Fruit fly (Drosophila melanogaster) whole organism, adult: ENCODE data around the gene CG17648.

Source experiments
- CG11617 ChIP-seq: fragments of 200-800 bp; sonication (Bioruptor generic); optimal IDR thresholded peaks from 2 replicates; lab custom pipeline; 2017; ENCODE audit warnings: mild to moderate bottlenecking, missing biosample characterization, missing genetic modification reagents, missing genetic modification characterization
- CG12768 ChIP-seq: fragments of 200-800 bp; sonication (Bioruptor generic); optimal IDR thresholded peaks from 2 replicates; lab custom pipeline; 2017; ENCODE audit warnings: missing biosample characterization, missing genetic modification characterization, mild to moderate bottlenecking, moderate library complexity, missing genetic modification reagents
- CG14711 ChIP-seq: fragments of 200-800 bp; sonication (Bioruptor generic); optimal IDR thresholded peaks from 2 replicates; lab custom pipeline; 2018; ENCODE audit warnings: missing biosample characterization, mild to moderate bottlenecking, missing genetic modification characterization, moderate library complexity
- CG1620 ChIP-seq: fragments of 200-800 bp; sonication (Bioruptor generic); optimal IDR thresholded peaks from 2 replicates; lab custom pipeline; 2016; ENCODE audit warnings: missing biosample characterization, missing genetic modification characterization
- CG33017 ChIP-seq: fragments of 200-800 bp; sonication (Bioruptor generic); optimal IDR thresholded peaks from 2 replicates; lab custom pipeline; 2018; ENCODE audit warnings: missing biosample characterization, mild to moderate bottlenecking, missing genetic modification characterization, moderate library complexity
- CG5204 ChIP-seq: fragments of 200-800 bp; sonication (Bioruptor generic); optimal IDR thresholded peaks from 2 replicates; lab custom pipeline; 2016; ENCODE audit warnings: missing biosample characterization, missing genetic modification characterization
- CG7045 ChIP-seq: fragments of 200-800 bp; sonication (Bioruptor generic); optimal IDR thresholded peaks from 2 replicates; lab custom pipeline; 2017; ENCODE audit warnings: missing biosample characterization, mild to moderate bottlenecking, missing genetic modification characterization
- CG7101 ChIP-seq: fragments of 200-800 bp; sonication (Bioruptor generic); optimal IDR thresholded peaks from 2 replicates; lab custom pipeline; 2018; ENCODE audit warnings: missing biosample characterization, mild to moderate bottlenecking, missing genetic modification characterization, moderate library complexity
- Clk ChIP-seq: fragments of 200-800 bp; sonication (Bioruptor generic); optimal IDR thresholded peaks from 2 replicates; lab custom pipeline; 2017; ENCODE audit warnings: missing biosample characterization, missing genetic modification characterization
- Crg-1 ChIP-seq: fragments of 200-800 bp; sonication (Bioruptor generic); optimal IDR thresholded peaks from 2 replicates; lab custom pipeline; 2016; ENCODE audit warnings: missing biosample characterization, missing genetic modification characterization
- Hr96 ChIP-seq: fragments of 200-800 bp; sonication (Bioruptor generic); optimal IDR thresholded peaks from 2 replicates; lab custom pipeline; 2016; ENCODE audit warnings: missing biosample characterization, missing genetic modification characterization
- Mnt ChIP-seq: fragments of 200-800 bp; sonication (Bioruptor generic); optimal IDR thresholded peaks from 2 replicates; lab custom pipeline; 2016; ENCODE audit warnings: missing biosample characterization, mild to moderate bottlenecking, missing genetic modification characterization
- bab1 ChIP-seq: fragments of 200-800 bp; sonication (Bioruptor generic); optimal IDR thresholded peaks from 3 replicates; lab custom pipeline; 2019; ENCODE audit warnings: missing biosample characterization, mild to moderate bottlenecking, missing genetic modification characterization, moderate library complexity
- cic ChIP-seq: fragments of 200-800 bp; sonication (Bioruptor generic); optimal IDR thresholded peaks from 2 replicates; lab custom pipeline; 2017; ENCODE audit warnings: missing biosample characterization, mild to moderate bottlenecking, missing genetic modification characterization, moderate library complexity
- cnc ChIP-seq, 2 experiments: fragments of >200 bp; optimal IDR thresholded peaks; 2 replicates each; lab custom pipeline; 2017
- kay ChIP-seq: fragments of 200-800 bp; sonication (Bioruptor generic); peaks from one replicate; lab custom pipeline; 2016; ENCODE audit warnings: missing biosample characterization, missing genetic modification characterization, borderline replicate concordance
- ovo ChIP-seq: fragments of 200-800 bp; sonication (Bioruptor generic); optimal IDR thresholded peaks from 2 replicates; lab custom pipeline; 2016; ENCODE audit warnings: missing biosample characterization, missing genetic modification characterization
- pad ChIP-seq: fragments of 200-800 bp; sonication (Bioruptor generic); optimal IDR thresholded peaks from 3 replicates; lab custom pipeline; 2017; ENCODE audit warnings: missing biosample characterization, missing genetic modification characterization, mild to moderate bottlenecking, moderate library complexity, missing genetic modification reagents
- tj ChIP-seq: fragments of 200-800 bp; sonication (Bioruptor generic); optimal IDR thresholded peaks from 3 replicates; lab custom pipeline; 2017; ENCODE audit warnings: missing biosample characterization, mild to moderate bottlenecking, missing genetic modification characterization, moderate library complexity
- toe ChIP-seq: fragments of 200-800 bp; sonication (Bioruptor generic); optimal IDR thresholded peaks from 2 replicates; lab custom pipeline; 2016; ENCODE audit warnings: missing biosample characterization, missing genetic modification characterization

CG17648 gene

dm6 chr2L:1723937-1724591 lies 28.0 kb upstream of the CG17648 start, which contains the start of gene Rim2:
TSS of gene Rim2 (minus strand) at chr2L:1724388.
- TF ChIP-seq bab1 (GFP tag; lab: Kevin White, UChicago) (peak; percentile 60), CG5204 (GFP tag; lab: Kevin White, UChicago) (no peak), CG12768 (GFP tag; lab: Kevin White, UChicago) (peak; percentile 24), CG11617 (GFP tag; lab: Kevin White, UChicago) (peak; percentile 46), CG14711 (tag; lab: Kevin White, UChicago) (no peak), Crg-1 (GFP tag; lab: Kevin White, UChicago) (peak; percentile 2), toe (no peak), CG7101 (tag; lab: Kevin White, UChicago) (peak; percentile 93), cnc (optimal IDR thresholded peaks at IDR 0.05; lab: Kevin White, UChicago) (no peak), tj (GFP tag; lab: Kevin White, UChicago) (no peak), Clk (GFP tag; lab: Kevin White, UChicago) (no peak), CG33017 (tag; lab: Kevin White, UChicago) (peak; percentile 29), pad (GFP tag; lab: Kevin White, UChicago) (peak; percentile 42), Mnt (GFP tag; lab: Kevin White, UChicago) (peak; percentile 60), cic (GFP tag; lab: Kevin White, UChicago) (peak; percentile 76), CG1620 (GFP tag; lab: Kevin White, UChicago) (peak; percentile 45)

DNA sequence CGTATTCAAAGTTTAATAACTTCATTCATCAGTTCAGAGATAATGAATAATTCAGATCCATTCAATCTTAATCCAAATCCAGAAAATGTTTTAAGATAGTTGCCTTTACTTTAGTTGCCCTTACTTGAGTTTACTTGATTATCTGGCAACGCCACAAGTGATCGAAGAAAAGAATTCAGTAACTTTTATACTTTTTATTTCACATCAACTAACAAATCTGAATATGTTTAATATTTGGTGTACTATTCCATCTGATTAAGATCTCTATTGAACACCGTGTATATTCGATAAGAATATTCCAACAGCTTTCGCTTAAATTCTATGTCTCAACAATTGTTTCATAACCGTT lies 27.5 kb upstream of the CG17648 start:
- TF ChIP-seq kay (GFP tag; lab: Kevin White, UChicago) (peak; percentile 93), CG11617 (GFP tag; lab: Kevin White, UChicago) (no peak)

DNA sequence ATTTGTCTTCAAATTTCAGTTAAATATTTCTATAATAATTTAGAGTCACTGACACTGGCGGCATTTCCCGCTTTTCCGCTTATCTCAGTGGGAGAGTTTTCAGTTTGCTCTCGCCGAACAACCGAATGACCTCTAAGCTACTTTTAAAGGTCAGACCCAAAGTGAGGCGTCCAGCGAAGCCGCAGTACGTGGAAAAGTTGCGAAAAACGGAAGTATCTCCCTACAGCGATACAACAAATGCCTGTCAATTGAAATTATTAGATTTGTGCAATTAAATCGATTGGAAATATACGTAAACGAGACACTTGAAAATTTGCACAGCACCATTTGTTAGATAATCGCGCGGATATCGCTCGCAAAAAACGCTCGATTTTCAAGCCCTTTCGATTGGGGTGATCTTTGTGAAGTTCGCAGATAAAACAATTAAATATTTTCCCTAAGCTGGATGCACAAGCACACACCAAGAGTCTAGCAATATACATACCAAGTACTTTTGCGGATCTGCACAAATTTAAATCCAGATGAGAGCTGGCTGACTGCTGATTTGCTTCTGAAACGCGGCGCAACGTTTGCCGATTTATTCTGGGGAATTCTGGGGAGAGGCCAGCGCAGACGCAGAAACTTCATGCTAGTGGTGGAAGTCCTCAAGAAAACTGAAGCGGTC lies 24.8 kb upstream of the CG17648 start:
- peak; percentile 94 for TF ChIP-seq pad (GFP tag; lab: Kevin White, UChicago)
- no peak for TF ChIP-seq CG7045 (GFP tag; lab: Kevin White, UChicago)
- no peak for TF ChIP-seq CG12768 (GFP tag; lab: Kevin White, UChicago)

DNA sequence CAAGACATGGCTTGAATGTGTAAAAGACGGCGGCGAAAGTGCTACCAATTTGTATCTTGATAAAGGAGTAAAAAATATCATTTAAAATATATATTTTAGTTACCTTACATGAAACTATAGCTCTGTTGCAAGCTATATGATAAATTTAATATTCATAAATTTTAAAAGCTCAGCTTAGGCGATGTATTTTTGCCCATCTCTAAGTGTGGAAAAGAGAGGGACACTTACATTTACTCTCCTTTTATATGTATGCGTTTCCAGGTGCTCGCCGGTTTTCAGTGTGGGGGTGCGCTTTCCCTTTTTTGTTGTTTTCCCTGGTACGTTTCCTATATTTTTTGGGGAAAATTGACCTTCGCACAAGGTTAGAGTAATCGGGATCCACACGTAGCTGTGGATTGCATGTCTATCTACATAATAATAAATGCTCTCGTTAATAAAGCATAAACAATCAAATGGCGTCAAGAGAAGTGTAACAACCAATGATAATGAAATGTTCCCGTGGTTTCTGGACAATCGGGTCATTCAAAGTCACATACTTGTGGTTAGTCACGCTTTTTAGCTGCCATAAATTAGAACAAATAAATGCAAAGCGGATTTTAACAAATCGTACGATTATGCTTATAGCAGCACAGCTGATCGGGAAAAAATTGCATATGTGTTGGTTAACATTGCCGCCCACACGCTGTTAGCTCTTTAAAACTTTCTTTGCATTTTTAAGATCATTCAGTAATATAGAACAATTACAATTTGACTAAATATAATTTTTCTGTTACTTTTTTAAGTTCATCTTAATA lies 24.1 kb upstream of the CG17648 start:
- TF ChIP-seq CG7101 (tag; lab: Kevin White, UChicago) (peak; percentile 99), CG5204 (GFP tag; lab: Kevin White, UChicago) (peak; percentile 99), CG12768 (GFP tag; lab: Kevin White, UChicago) (peak; percentile 99), cic (GFP tag; lab: Kevin White, UChicago) (peak; percentile 97), Clk (GFP tag; lab: Kevin White, UChicago) (peak; percentile 98), toe (peak; percentile 98), CG1620 (GFP tag; lab: Kevin White, UChicago) (peak; percentile 94), CG11617 (GFP tag; lab: Kevin White, UChicago) (peak; percentile 100), bab1 (GFP tag; lab: Kevin White, UChicago) (peak; percentile 99), Mnt (GFP tag; lab: Kevin White, UChicago) (peak; percentile 97), CG33017 (tag; lab: Kevin White, UChicago) (peak; percentile 99), CG7045 (GFP tag; lab: Kevin White, UChicago) (peak; percentile 99), cnc (optimal IDR thresholded peaks at IDR 0.05; lab: Kevin White, UChicago) (no peak), CG14711 (tag; lab: Kevin White, UChicago) (peak; percentile 90), kay (GFP tag; lab: Kevin White, UChicago) (peak; percentile 99), Crg-1 (GFP tag; lab: Kevin White, UChicago) (peak; percentile 98), ovo (peak; percentile 99), Hr96 (GFP tag; lab: Kevin White, UChicago) (peak; percentile 96), tj (GFP tag; lab: Kevin White, UChicago) (peak; percentile 95), pad (GFP tag; lab: Kevin White, UChicago) (peak; percentile 45)

DNA sequence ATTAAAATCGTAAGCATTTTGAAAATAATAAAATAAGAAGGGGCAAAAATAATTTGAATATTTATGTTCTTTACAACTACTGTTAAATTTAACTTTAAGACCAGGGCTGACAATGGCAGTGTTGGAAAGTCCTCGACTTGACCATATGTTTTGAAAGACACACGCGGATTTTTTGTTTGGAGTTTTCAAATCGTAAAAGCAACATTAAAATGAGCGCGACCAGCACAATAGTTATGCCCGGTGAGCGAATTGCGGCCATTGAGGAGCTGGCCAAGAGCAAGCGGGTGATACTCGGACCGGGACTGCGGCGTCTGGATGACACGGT lies 23.5 kb upstream of the CG17648 start, which contains the start of gene Rrp40:
Rrp40 (plus strand) TSS at position 113 of the 325 bp plus-strand sequence.
- TF ChIP-seq cic (GFP tag; lab: Kevin White, UChicago) (no peak), tj (GFP tag; lab: Kevin White, UChicago) (no peak), kay (GFP tag; lab: Kevin White, UChicago) (peak; percentile 25), pad (GFP tag; lab: Kevin White, UChicago) (peak; percentile 0), CG12768 (GFP tag; lab: Kevin White, UChicago) (no peak), CG11617 (GFP tag; lab: Kevin White, UChicago) (no peak), Clk (GFP tag; lab: Kevin White, UChicago) (no peak), cnc (optimal IDR thresholded peaks at IDR 0.05; lab: Kevin White, UChicago) (no peak), CG1620 (GFP tag; lab: Kevin White, UChicago) (no peak), bab1 (GFP tag; lab: Kevin White, UChicago) (no peak), Hr96 (GFP tag; lab: Kevin White, UChicago) (no peak), CG33017 (tag; lab: Kevin White, UChicago) (peak; percentile 47), Crg-1 (GFP tag; lab: Kevin White, UChicago) (no peak), toe (no peak), CG7101 (tag; lab: Kevin White, UChicago) (no peak), Mnt (GFP tag; lab: Kevin White, UChicago) (peak; percentile 47), CG14711 (tag; lab: Kevin White, UChicago) (peak; percentile 0), ovo (no peak), CG5204 (GFP tag; lab: Kevin White, UChicago) (no peak), CG7045 (GFP tag; lab: Kevin White, UChicago) (no peak)
